Worm (Caenorhabditis elegans): ENCODE results near the gene adm-2.

Gene adm-2

DNA sequence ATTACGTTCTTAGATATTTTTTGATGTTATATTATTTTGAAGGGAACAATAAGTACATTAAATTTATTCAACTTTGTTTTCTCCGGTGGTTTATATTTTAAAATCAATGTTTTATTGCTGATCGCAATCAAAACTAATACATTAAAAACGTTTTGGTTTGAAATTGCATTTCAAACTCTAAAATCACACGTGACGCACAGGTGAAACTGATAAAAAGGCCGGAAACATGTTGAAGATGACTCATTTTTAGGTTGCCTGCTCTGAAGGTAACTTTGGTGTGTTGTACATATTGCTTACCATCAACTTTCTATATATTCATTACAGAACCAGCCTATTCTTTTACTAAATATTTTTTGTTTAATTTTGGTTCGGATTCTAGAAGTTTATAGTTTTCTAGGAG is 2.0 kb upstream of the adm-2 start:
- TF ChIP-seq ama-1 (optimal IDR thresholded peaks at IDR 0.05) (no peak), hlh-11 (tag; optimal IDR thresholded peaks at IDR 0.05) (peak; percentile 28), nhr-28 (tag; optimal IDR thresholded peaks at IDR 0.05) (peak; percentile 29), hlh-30 (tag; optimal IDR thresholded peaks at IDR 0.05; ENCODE audit: insufficient read depth) (peak; percentile 44), nhr-6 (tag; optimal IDR thresholded peaks at IDR 0.05) (peak; percentile 46), ceh-62 (tag; optimal IDR thresholded peaks at IDR 0.05) (no peak), daf-16 (GFP tag; optimal IDR thresholded peaks at IDR 0.05) (no peak), daf-16 (tag; optimal IDR thresholded peaks at IDR 0.05) (peak; percentile 60), mdl-1 (tag; optimal IDR thresholded peaks at IDR 0.05) (peak in 1 of 2 experiments; percentile 40), cey-2 (tag; optimal IDR thresholded peaks at IDR 0.05; ENCODE audit: borderline replicate concordance, insufficient read depth) (no peak), nhr-77 (tag; optimal IDR thresholded peaks at IDR 0.05) (peak; percentile 14), pqm-1 (tag; optimal IDR thresholded peaks at IDR 0.05) (peak; percentile 58), php-3 (GFP tag; IDR thresholded peaks at IDR 0.05) (peak; percentile 76), dve-1 (tag; optimal IDR thresholded peaks at IDR 0.05; ENCODE audit: insufficient read depth) (peak; percentile 73), duxl-1 (tag; optimal IDR thresholded peaks at IDR 0.05; ENCODE audit: poor library complexity) (no peak), dmd-6 (GFP tag; IDR thresholded peaks at IDR 0.05) (peak; percentile 17; the same call in 1 of the 2 replicates)

DNA sequence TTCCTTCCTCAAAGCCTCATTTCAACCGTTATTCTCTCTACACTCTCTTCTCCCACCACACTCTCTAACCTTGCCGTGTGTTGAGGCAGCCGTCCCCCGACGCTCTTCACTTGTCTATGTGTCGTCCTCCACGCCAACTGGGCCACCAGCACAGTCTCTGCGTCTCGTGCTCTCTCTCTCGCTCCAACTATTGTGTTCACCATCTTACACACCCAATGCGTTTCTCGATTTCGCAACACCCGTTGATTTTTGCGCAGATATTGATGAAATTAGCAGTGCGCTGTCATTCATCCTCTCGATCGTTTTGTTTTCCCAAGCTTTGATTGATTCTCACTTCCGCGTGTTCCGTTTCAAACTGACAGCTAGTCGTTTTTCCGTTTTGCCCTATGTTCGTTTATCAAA is 643 bp upstream of the adm-2 start:
- TF ChIP-seq zip-2 (tag; optimal IDR thresholded peaks at IDR 0.05), result no peak
- no peak for TF ChIP-seq lin-1 (GFP tag; IDR thresholded peaks at IDR 0.05)
- TF ChIP-seq nhr-42 (GFP tag; IDR thresholded peaks at IDR 0.05), result no peak
- TF ChIP-seq set-16 (GFP tag; IDR thresholded peaks at IDR 0.05), result peak; percentile 35; the same call in 1 of the 2 replicates
- no peak for TF ChIP-seq arid-1 (GFP tag; conservative IDR thresholded peaks at IDR 0.05)
- TF ChIP-seq unc-62 (GFP tag; optimal IDR thresholded peaks at IDR 0.05 in 1 of 2), result peak in 1 of 2 experiments; percentile 98
- TF ChIP-seq unc-62 (tag; optimal IDR thresholded peaks at IDR 0.05), result no peak
- peak; percentile 73 for TF ChIP-seq hlh-11 (tag; optimal IDR thresholded peaks at IDR 0.05)
- TF ChIP-seq lsy-2 (tag; optimal IDR thresholded peaks at IDR 0.05), result peak in 1 of 2 experiments; percentile 43
- peak; percentile 43 for TF ChIP-seq F37D6.2 (tag; optimal IDR thresholded peaks at IDR 0.05)
- TF ChIP-seq F10B5.3 (tag; optimal IDR thresholded peaks at IDR 0.05), result peak; percentile 59
- TF ChIP-seq nhr-237 (tag; optimal IDR thresholded peaks at IDR 0.05), result no peak
- peak; percentile 6 for TF ChIP-seq jun-1 (tag; optimal IDR thresholded peaks at IDR 0.05)
- peak; percentile 7 for TF ChIP-seq zag-1 (tag; optimal IDR thresholded peaks at IDR 0.05)
- TF ChIP-seq attf-4 (tag; optimal IDR thresholded peaks at IDR 0.05), result no peak
- peak; percentile 44 for TF ChIP-seq spr-1 (tag; optimal IDR thresholded peaks at IDR 0.05)
- TF ChIP-seq hmg-1.1 (GFP tag; IDR thresholded peaks at IDR 0.05), result peak; percentile 83
- peak; percentile 81 for TF ChIP-seq mxl-3 (GFP tag; optimal IDR thresholded peaks at IDR 0.05)
- TF ChIP-seq rbr-2 (tag; optimal IDR thresholded peaks at IDR 0.05), result peak; percentile 76
- peak; percentile 96 for TF ChIP-seq aha-1 (tag)
- TF ChIP-seq tra-1 (GFP tag; IDR thresholded peaks at IDR 0.05), result peak; percentile 27; the same call in 1 of the 2 replicates
- TF ChIP-seq Y75B8A.6 (GFP tag; IDR thresholded peaks at IDR 0.05), result no peak
- peak; percentile 55; the same call in 1 of the 2 replicates for TF ChIP-seq T26A8.4 (GFP tag; IDR thresholded peaks at IDR 0.05)
- peak; percentile 7 for TF ChIP-seq nhr-25 (tag; optimal IDR thresholded peaks at IDR 0.05; ENCODE audit: borderline replicate concordance, insufficient read depth)
- no peak for TF ChIP-seq daf-16 (GFP tag; optimal IDR thresholded peaks at IDR 0.05)
- peak; percentile 27 for TF ChIP-seq daf-16 (tag; optimal IDR thresholded peaks at IDR 0.05)
- TF ChIP-seq nhr-102 (tag; optimal IDR thresholded peaks at IDR 0.05), result peak; percentile 22
- TF ChIP-seq mep-1 (tag; optimal IDR thresholded peaks at IDR 0.05), result peak; percentile 72
- TF ChIP-seq ctbp-1 (GFP tag; IDR thresholded peaks at IDR 0.05), result 0 out of 2 replicates have a peak, but pooled peaks have one; percentile 50
- no peak for TF ChIP-seq nhr-111 (GFP tag; optimal IDR thresholded peaks at IDR 0.05)
- TF ChIP-seq nhr-28 (tag; optimal IDR thresholded peaks at IDR 0.05), result peak; percentile 10
- TF ChIP-seq dmd-6 (GFP tag; IDR thresholded peaks at IDR 0.05), result peak; percentile 55
- TF ChIP-seq ceh-32 (tag; optimal IDR thresholded peaks at IDR 0.05; ENCODE audit: poor library complexity), result no peak
- TF ChIP-seq mdl-1 (tag; optimal IDR thresholded peaks at IDR 0.05), result peak in 1 of 2 experiments; percentile 68
- TF ChIP-seq fkh-10 (GFP tag; optimal IDR thresholded peaks at IDR 0.05), result peak; percentile 14
- peak; percentile 58 for TF ChIP-seq hlh-30 (tag; optimal IDR thresholded peaks at IDR 0.05; ENCODE audit: insufficient read depth)
- TF ChIP-seq lin-13 (GFP tag; optimal IDR thresholded peaks at IDR 0.05), result peak; percentile 35
- TF ChIP-seq ztf-7 (tag; optimal IDR thresholded peaks at IDR 0.05), result no peak
- TF ChIP-seq egl-43 (GFP tag; IDR thresholded peaks at IDR 0.05), result peak; percentile 75
- TF ChIP-seq mes-2 (tag; optimal IDR thresholded peaks at IDR 0.05; ENCODE audit: poor library complexity, severe bottlenecking), result peak; percentile 64
